Worm (Caenorhabditis elegans) whole organism, midembryonic: ENCODE measurements around the gene dgk-4.

Experiments
- cog-1 ChIP-seq: sonication (generic microtip); optimal IDR thresholded peaks from 2 replicates; lab custom pipeline; 2016; ENCODE audit warnings: missing genetic modification characterization, missing compliant biosample characterization
- ref-1 ChIP-seq: fragments of 200-800 bp; sonication (Bioruptor generic); conservative IDR thresholded peaks from 2 replicates; pipeline ENCODE4 v1.3.6; 2022; ENCODE audit warnings: missing genetic modification reagents, missing genetic modification characterization, missing compliant biosample characterization

- TF ChIP-seq cog-1 (tag; lab: Kevin White, UChicago) (no peak), ref-1 (GFP tag; lab: Robert Waterston, UW) (no peak)
Observed at ce11 chrIV:8651835-8652234, 20.7 kb downstream of the dgk-4 start, which contains the start of gene C49C8.8.
